Fruit fly (Drosophila melanogaster): Measurements from ENCODE around the gene CG43774.

CG43774 gene

DNA sequence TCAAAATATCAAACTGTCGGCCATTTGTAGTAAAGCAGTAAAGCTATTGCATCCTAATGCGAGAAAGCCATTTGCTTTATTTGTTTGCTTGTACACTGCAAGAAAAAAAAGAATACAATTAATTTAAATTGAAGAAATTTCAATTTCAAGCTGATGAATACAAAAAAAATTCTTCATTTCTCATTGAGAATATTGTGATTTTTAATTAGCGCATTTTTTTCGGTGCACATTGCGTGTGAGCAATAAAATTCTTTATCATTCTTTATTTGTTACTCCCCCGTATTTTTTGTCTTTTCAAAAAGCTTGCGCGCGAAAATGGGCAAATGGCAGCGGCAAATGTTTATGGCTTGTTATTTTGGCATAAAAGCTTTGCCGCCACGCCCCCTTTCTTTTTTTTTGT, 3.6 kb downstream of the CG43774 start (continued):
- no peak for TF ChIP-seq grn (GFP tag; optimal IDR thresholded peaks at IDR 0.05)
- no peak for TF ChIP-seq z (GFP tag; IDR thresholded peaks at IDR 0.05)
- TF ChIP-seq CG18011 (GFP tag; optimal IDR thresholded peaks at IDR 0.05), result no peak
- no peak for TF ChIP-seq CG30431 (GFP tag; optimal IDR thresholded peaks at IDR 0.05)
- TF ChIP-seq oc (tag; optimal IDR thresholded peaks at IDR 0.05), result no peak
- no peak for TF ChIP-seq CG1529 (GFP tag; optimal IDR thresholded peaks at IDR 0.05)
- TF ChIP-seq CG17912 (GFP tag; optimal IDR thresholded peaks at IDR 0.05), result no peak
- TF ChIP-seq sr (GFP tag; IDR thresholded peaks at IDR 0.05), result no peak
- peak; percentile 29; the same call in 1 of the 2 replicates for TF ChIP-seq Xrp1 (GFP tag; IDR thresholded peaks at IDR 0.05)
- TF ChIP-seq knrl (GFP tag; IDR thresholded peaks at IDR 0.05; ENCODE audit: partially characterized antibody), result no peak
- TF ChIP-seq CG3838 (GFP tag; optimal IDR thresholded peaks at IDR 0.05), result no peak
- no peak for TF ChIP-seq CG15696 (tag; optimal IDR thresholded peaks at IDR 0.05)
- no peak for TF ChIP-seq Max (GFP tag; optimal IDR thresholded peaks at IDR 0.05)
- no peak for TF ChIP-seq CG1832 (GFP tag; optimal IDR thresholded peaks at IDR 0.05)
- 0 out of 2 replicates have a peak, but pooled peaks have one; percentile 7 for TF ChIP-seq NFAT (GFP tag; IDR thresholded peaks at IDR 0.05)
- TF ChIP-seq B-H1 (GFP tag; IDR thresholded peaks at IDR 0.05), result peak; percentile 21; the same call in 1 of the 3 replicates
- peak; percentile 21 for TF ChIP-seq CG30403 (GFP tag; optimal IDR thresholded peaks at IDR 0.05)
- TF ChIP-seq zen2 (GFP tag; IDR thresholded peaks at IDR 0.05; ENCODE audit: partially characterized antibody), result no peak
- no peak for TF ChIP-seq bcd (GFP tag; optimal IDR thresholded peaks at IDR 0.05)
- no peak for TF ChIP-seq Dp (GFP tag; optimal IDR thresholded peaks at IDR 0.05)
- peak; percentile 20 for TF ChIP-seq CG18599 (GFP tag; optimal IDR thresholded peaks at IDR 0.05)
- peak; percentile 2 for TF ChIP-seq fd3F (GFP tag; optimal IDR thresholded peaks at IDR 0.05)
- no peak for TF ChIP-seq CG14050 (GFP tag; IDR thresholded peaks at IDR 0.05)
- TF ChIP-seq CG6175 (GFP tag; IDR thresholded peaks at IDR 0.05), result no peak
- no peak for TF ChIP-seq CG11398 (GFP tag; optimal IDR thresholded peaks at IDR 0.05)
- TF ChIP-seq CG4707 (GFP tag; optimal IDR thresholded peaks at IDR 0.05), result no peak
- TF ChIP-seq sens (GFP tag), result peak; percentile 78
- no peak for TF ChIP-seq tna (GFP tag; IDR thresholded peaks at IDR 0.05; ENCODE audit: partially characterized antibody)
- TF ChIP-seq salm (tag; optimal IDR thresholded peaks at IDR 0.05), result no peak
- TF ChIP-seq ken (GFP tag; IDR thresholded peaks at IDR 0.05), result no peak
- TF ChIP-seq ranshi (GFP tag; IDR thresholded peaks at IDR 0.05), result peak; percentile 35; the same call in 1 of the 2 replicates
- TF ChIP-seq CG17359 (tag; optimal IDR thresholded peaks at IDR 0.05), result peak; percentile 18
- TF ChIP-seq CG9932 (GFP tag; IDR thresholded peaks at IDR 0.05), result peak; percentile 34; the same call in 1 of the 2 replicates
- no peak for TF ChIP-seq Mad (GFP tag; optimal IDR thresholded peaks at IDR 0.05)
- no peak for TF ChIP-seq HHEX (GFP tag; optimal IDR thresholded peaks at IDR 0.05)
- no peak for TF ChIP-seq CG7928 (GFP tag; optimal IDR thresholded peaks at IDR 0.05)
- TF ChIP-seq Elba2 (GFP tag; optimal IDR thresholded peaks at IDR 0.05), result no peak
- no peak for TF ChIP-seq Hand (GFP tag; optimal IDR thresholded peaks at IDR 0.05)
- TF ChIP-seq CG18764 (GFP tag; optimal IDR thresholded peaks at IDR 0.05), result no peak
- no peak for TF ChIP-seq CG11695 (GFP tag; IDR thresholded peaks at IDR 0.05)
- no peak for TF ChIP-seq nerfin-2 (GFP tag; IDR thresholded peaks at IDR 0.05; ENCODE audit: partially characterized antibody)
- TF ChIP-seq NK7.1 (GFP tag; optimal IDR thresholded peaks at IDR 0.05), result no peak
- TF ChIP-seq tgo (GFP tag; IDR thresholded peaks at IDR 0.05), result peak; percentile 36; the same call in 2 of the 3 replicates
- TF ChIP-seq zen (tag; optimal IDR thresholded peaks at IDR 0.05), result no peak
- no peak for TF ChIP-seq al (GFP tag; IDR thresholded peaks at IDR 0.05)
- TF ChIP-seq CoRest (tag; optimal IDR thresholded peaks at IDR 0.05), result peak; percentile 23
- no peak for TF ChIP-seq CG13894 (tag; optimal IDR thresholded peaks at IDR 0.05)
- no peak for TF ChIP-seq CG1602 (GFP tag; optimal IDR thresholded peaks at IDR 0.05)
- TF ChIP-seq insv (GFP tag; optimal IDR thresholded peaks at IDR 0.05), result no peak
- no peak for TF ChIP-seq CHES-1-like (GFP tag; optimal IDR thresholded peaks at IDR 0.05)
- no peak for TF ChIP-seq CG7372 (GFP tag; IDR thresholded peaks at IDR 0.05)
